Fruit fly (Drosophila melanogaster) whole organism, embryonic: ENCODE data around the gene CG46387.

Source experiments
- Aef1 ChIP-seq: fragments of 200-800 bp; sonication (Bioruptor generic); IDR thresholded peaks from 3 replicates; pipeline ENCODE4 v1.3.6; 2022; ENCODE audit warnings: missing biosample characterization, missing genetic modification characterization
- Bdp1 ChIP-seq: fragments of 200-800 bp; sonication (Bioruptor generic); optimal IDR thresholded peaks from 3 replicates; lab custom pipeline; 2016; ENCODE audit warnings: missing biosample characterization, missing genetic modification characterization
- BtbVII ChIP-seq: fragments of 200-800 bp; sonication (Bioruptor generic); optimal IDR thresholded peaks from 3 replicates; lab custom pipeline; 2017; ENCODE audit warnings: missing biosample characterization, mild to moderate bottlenecking, missing genetic modification characterization
- CG10267 ChIP-seq: fragments of 200-800 bp; sonication (Bioruptor generic); optimal IDR thresholded peaks from 2 replicates; lab custom pipeline; 2018; ENCODE audit warnings: missing biosample characterization, mild to moderate bottlenecking, missing genetic modification characterization, moderate library complexity
- CG10366 ChIP-seq: fragments of 200-800 bp; sonication (Bioruptor generic); IDR thresholded peaks from 2 replicates; pipeline ENCODE4 v1.3.6; 2022; ENCODE audit warnings: missing biosample characterization, missing genetic modification characterization
- CG11560 ChIP-seq: fragments of 200-800 bp; sonication (Bioruptor generic); IDR thresholded peaks from 3 replicates; pipeline ENCODE4 v1.3.6; 2022; ENCODE audit warnings: missing biosample characterization, missing genetic modification characterization
- CG11695 ChIP-seq: fragments of 200-800 bp; sonication (Bioruptor generic); IDR thresholded peaks from 3 replicates; pipeline ENCODE4 v1.3.6; 2022; ENCODE audit warnings: missing biosample characterization, missing genetic modification characterization
- CG11696 ChIP-seq: fragments of 200-800 bp; sonication (Bioruptor generic); IDR thresholded peaks from 2 replicates; pipeline ENCODE4 v1.3.6; 2022; ENCODE audit warnings: missing biosample characterization, missing genetic modification characterization
- CG12071 ChIP-seq: fragments of 200-800 bp; sonication (Bioruptor generic); optimal IDR thresholded peaks from 3 replicates; lab custom pipeline; 2018; ENCODE audit warnings: missing biosample characterization, mild to moderate bottlenecking, missing genetic modification characterization
- CG12236 ChIP-seq: fragments of 200-800 bp; sonication (Bioruptor generic); optimal IDR thresholded peaks from 2 replicates; lab custom pipeline; 2016; ENCODE audit warnings: missing biosample characterization, missing genetic modification characterization
- CG13775 ChIP-seq: fragments of 200-800 bp; sonication (Bioruptor generic); optimal IDR thresholded peaks from 3 replicates; lab custom pipeline; 2017; ENCODE audit warnings: missing biosample characterization, mild to moderate bottlenecking, missing genetic modification characterization
- CG15696 ChIP-seq: fragments of 200-800 bp; sonication (Bioruptor generic); optimal IDR thresholded peaks from 2 replicates; lab custom pipeline; 2019; ENCODE audit warnings: missing biosample characterization, mild to moderate bottlenecking, missing genetic modification characterization, moderate library complexity
- CG1792 ChIP-seq: fragments of 200-800 bp; sonication (Bioruptor generic); optimal IDR thresholded peaks from 2 replicates; lab custom pipeline; 2016; ENCODE audit warnings: missing biosample characterization, missing genetic modification characterization
- CG2116 ChIP-seq: fragments of 200-800 bp; sonication (Bioruptor generic); optimal IDR thresholded peaks from 3 replicates; lab custom pipeline; 2018; ENCODE audit warnings: missing biosample characterization, mild to moderate bottlenecking, missing genetic modification characterization
- CG31224 ChIP-seq: fragments of 200-800 bp; sonication (Bioruptor generic); IDR thresholded peaks from 2 replicates; pipeline ENCODE4 v1.3.6; 2022; ENCODE audit warnings: missing biosample characterization, missing genetic modification characterization
- CG31441 ChIP-seq: fragments of 200-800 bp; sonication (Bioruptor generic); IDR thresholded peaks from 2 replicates; pipeline ENCODE4 v1.3.6; 2022; ENCODE audit warnings: missing biosample characterization, missing genetic modification characterization
- CG33557 ChIP-seq: fragments of 200-800 bp; sonication (Bioruptor generic); optimal IDR thresholded peaks from 2 replicates; lab custom pipeline; 2019; ENCODE audit warnings: missing biosample characterization, mild to moderate bottlenecking, missing genetic modification characterization, moderate library complexity
- CG34422 ChIP-seq: fragments of 200-800 bp; sonication (Bioruptor generic); IDR thresholded peaks from 3 replicates; pipeline ENCODE4 v1.3.6; 2022; ENCODE audit warnings: missing biosample characterization, missing genetic modification characterization
- CG3838 ChIP-seq: fragments of 200-800 bp; sonication (Bioruptor generic); optimal IDR thresholded peaks from 3 replicates; lab custom pipeline; 2016; ENCODE audit warnings: missing biosample characterization, missing genetic modification characterization
- CG4282 ChIP-seq: fragments of 200-800 bp; sonication (Bioruptor generic); optimal IDR thresholded peaks from 2 replicates; lab custom pipeline; 2016; ENCODE audit warnings: missing biosample characterization, missing genetic modification characterization
- CG4424 ChIP-seq: fragments of 200-800 bp; sonication (Bioruptor generic); optimal IDR thresholded peaks from 3 replicates; lab custom pipeline; 2016; ENCODE audit warnings: missing biosample characterization, missing genetic modification characterization
- CG4854 ChIP-seq: fragments of 200-800 bp; sonication (Bioruptor generic); optimal IDR thresholded peaks from 2 replicates; lab custom pipeline; 2016; ENCODE audit warnings: missing biosample characterization, missing genetic modification characterization, inconsistent platforms
- CG7372 ChIP-seq: fragments of 200-800 bp; sonication (Bioruptor generic); IDR thresholded peaks from 2 replicates; pipeline ENCODE4 v1.3.6; 2022; ENCODE audit warnings: missing biosample characterization, missing genetic modification characterization
- CG7963 ChIP-seq: fragments of 200-800 bp; sonication (Bioruptor generic); IDR thresholded peaks from 3 replicates; pipeline ENCODE4 v1.3.6; 2022; ENCODE audit warnings: missing biosample characterization, missing genetic modification characterization; ENCODE audit not compliant: partially characterized antibody
- CG7987 ChIP-seq: fragments of 200-800 bp; sonication (Bioruptor generic); optimal IDR thresholded peaks from 2 replicates; lab custom pipeline; 2018; ENCODE audit warnings: missing biosample characterization, mild to moderate bottlenecking, missing genetic modification characterization, moderate library complexity
- D19A ChIP-seq: fragments of 200-800 bp; optimal IDR thresholded peaks from 3 replicates; lab custom pipeline; 2019; ENCODE audit warnings: missing biosample characterization, mild to moderate bottlenecking, missing genetic modification characterization, moderate library complexity
- Dip2 ChIP-seq: fragments of 200-800 bp; sonication (Bioruptor generic); IDR thresholded peaks from 2 replicates; pipeline ENCODE4 v1.3.6; 2022; ENCODE audit warnings: missing biosample characterization, missing genetic modification characterization
- Ets65A ChIP-seq: fragments of 200-800 bp; sonication (Bioruptor generic); peaks from one replicate; lab custom pipeline; 2016; ENCODE audit warnings: missing biosample characterization, missing genetic modification characterization
- Gug ChIP-seq: fragments of 200-800 bp; sonication (Bioruptor generic); IDR thresholded peaks from 4 replicates; pipeline ENCODE4 v1.3.6; 2022; ENCODE audit warnings: missing biosample characterization, missing genetic modification characterization
- HmgZ ChIP-seq: fragments of 200-800 bp; sonication (Bioruptor generic); optimal IDR thresholded peaks from 2 replicates; lab custom pipeline; 2018; ENCODE audit warnings: missing biosample characterization, mild to moderate bottlenecking, missing genetic modification characterization
- Hmx ChIP-seq: fragments of 200-800 bp; sonication (Bioruptor generic); optimal IDR thresholded peaks from 2 replicates; lab custom pipeline; 2016; ENCODE audit warnings: missing biosample characterization, missing genetic modification characterization
- Oaz ChIP-seq: fragments of 200-800 bp; sonication (Bioruptor generic); IDR thresholded peaks from 2 replicates; pipeline ENCODE4 v1.3.6; 2022; ENCODE audit warnings: missing biosample characterization, missing genetic modification characterization
- Six4 ChIP-seq: fragments of 200-800 bp; sonication (Bioruptor generic); optimal IDR thresholded peaks from 2 replicates; lab custom pipeline; 2016; ENCODE audit warnings: missing biosample characterization, missing genetic modification characterization
- Sry-β ChIP-seq: fragments of 200-800 bp; sonication (Bioruptor generic); optimal IDR thresholded peaks from 2 replicates; lab custom pipeline; 2018; ENCODE audit warnings: missing biosample characterization, mild to moderate bottlenecking, missing genetic modification characterization, moderate library complexity
- abd-A ChIP-seq: fragments of 200-800 bp; sonication (Bioruptor generic); optimal IDR thresholded peaks from 3 replicates; lab custom pipeline; 2019; ENCODE audit warnings: missing biosample characterization, mild to moderate bottlenecking, missing genetic modification characterization, moderate library complexity
- al ChIP-seq: fragments of 200-800 bp; sonication (Bioruptor generic); IDR thresholded peaks from 2 replicates; pipeline ENCODE4 v1.3.6; 2022; ENCODE audit warnings: missing biosample characterization, missing genetic modification characterization
- aop ChIP-seq: fragments of 200-800 bp; sonication (Bioruptor generic); IDR thresholded peaks from 2 replicates; pipeline ENCODE4 v1.3.6; 2022; ENCODE audit warnings: missing biosample characterization, missing genetic modification characterization
- chn ChIP-seq: fragments of 200-800 bp; sonication (Bioruptor generic); optimal IDR thresholded peaks from 2 replicates; lab custom pipeline; 2016; ENCODE audit warnings: missing biosample characterization, missing genetic modification characterization
- croc ChIP-seq: fragments of 200-800 bp; sonication (Bioruptor generic); conservative IDR thresholded peaks from 3 replicates; pipeline ENCODE4 v1.3.6; 2022; ENCODE audit warnings: missing biosample characterization, missing genetic modification characterization
- gce ChIP-seq: fragments of 200-800 bp; sonication (Bioruptor generic); IDR thresholded peaks from 3 replicates; pipeline ENCODE4 v1.3.6; 2022; ENCODE audit warnings: missing biosample characterization, missing genetic modification characterization
- gcm ChIP-seq: fragments of 200-800 bp; sonication (Bioruptor generic); optimal IDR thresholded peaks from 2 replicates; lab custom pipeline; 2019; ENCODE audit warnings: missing biosample characterization, mild to moderate bottlenecking, missing genetic modification characterization, moderate library complexity
- gsb-n ChIP-seq: fragments of 200-800 bp; sonication (Bioruptor generic); optimal IDR thresholded peaks from 3 replicates; lab custom pipeline; 2018; ENCODE audit warnings: missing biosample characterization, mild to moderate bottlenecking, missing genetic modification characterization
- hth ChIP-seq: fragments of >200 bp; optimal IDR thresholded peaks from 2 replicates; lab custom pipeline; 2017; ENCODE audit warnings: inconsistent platforms
- pb ChIP-seq: fragments of 200-800 bp; sonication (Bioruptor generic); optimal IDR thresholded peaks from 3 replicates; lab custom pipeline; 2016; ENCODE audit warnings: missing biosample characterization, missing genetic modification characterization
- phol ChIP-seq: fragments of 200-800 bp; sonication (Bioruptor generic); optimal IDR thresholded peaks from 3 replicates; lab custom pipeline; 2018; ENCODE audit warnings: missing biosample characterization, mild to moderate bottlenecking, missing genetic modification characterization, moderate library complexity
- ranshi ChIP-seq: fragments of 200-800 bp; sonication (Bioruptor generic); IDR thresholded peaks from 2 replicates; pipeline ENCODE4 v1.3.6; 2022; ENCODE audit warnings: missing biosample characterization, missing genetic modification characterization
- slou ChIP-seq: fragments of 200-800 bp; sonication (Bioruptor generic); optimal IDR thresholded peaks from 3 replicates; lab custom pipeline; 2016; ENCODE audit warnings: missing biosample characterization, missing genetic modification characterization
- sug ChIP-seq: fragments of 200-800 bp; optimal IDR thresholded peaks from 2 replicates; lab custom pipeline; 2019; ENCODE audit warnings: missing biosample characterization, mild to moderate bottlenecking, missing genetic modification characterization, moderate library complexity
- tin ChIP-seq: fragments of 200-800 bp; sonication (Bioruptor generic); optimal IDR thresholded peaks from 3 replicates; lab custom pipeline; 2016; ENCODE audit warnings: missing biosample characterization, missing genetic modification characterization
- tio ChIP-seq: fragments of 200-800 bp; sonication (Bioruptor generic); optimal IDR thresholded peaks from 2 replicates; lab custom pipeline; 2017; ENCODE audit warnings: missing biosample characterization, missing genetic modification characterization, inconsistent platforms
- wek ChIP-seq: fragments of 200-800 bp; sonication (Bioruptor generic); optimal IDR thresholded peaks from 3 replicates; lab custom pipeline; 2018; ENCODE audit warnings: missing biosample characterization, mild to moderate bottlenecking, missing genetic modification characterization, moderate library complexity

Gene CG46387

dm6 chr3L:9856430-9857218, 41.8 kb upstream of the CG46387 start (continued):
- TF ChIP-seq CG3838 (GFP tag; lab: Kevin White, UChicago) (no peak), CG4424 (GFP tag; lab: Kevin White, UChicago) (peak; percentile 73), BtbVII (peak; percentile 33), CG13775 (GFP tag; lab: Kevin White, UChicago) (peak; percentile 74), Ets65A (GFP tag; lab: Kevin White, UChicago) (no peak), croc (peak; percentile 85), ranshi (peak; percentile 81), CG15696 (tag; lab: Kevin White, UChicago) (peak; percentile 92), Aef1 (peak; percentile 60), CG10366 (peak; percentile 67), abd-A (tag; lab: Kevin White, UChicago) (peak; percentile 90), CG12071 (GFP tag; lab: Kevin White, UChicago) (no peak), tin (GFP tag; lab: Kevin White, UChicago) (peak; percentile 72), pb (GFP tag; lab: Kevin White, UChicago) (no peak), HmgZ (tag; lab: Kevin White, UChicago) (no peak), gce (GFP tag; lab: Robert Waterston, UW) (peak; percentile 86), Hmx (no peak), CG11560 (tag; lab: Robert Waterston, UW) (no peak), tio (GFP tag; lab: Kevin White, UChicago) (no peak), CG7372 (GFP tag; lab: Robert Waterston, UW) (peak; percentile 62), CG4854 (GFP tag; lab: Kevin White, UChicago) (no peak), gcm (GFP tag; lab: Kevin White, UChicago) (peak; percentile 87), D19A (tag; lab: Kevin White, UChicago) (peak; percentile 91), hth (lab: Kevin White, UChicago) (no peak), CG1792 (GFP tag; lab: Kevin White, UChicago) (no peak), CG34422 (GFP tag; lab: Robert Waterston, UW) (peak; percentile 82), slou (GFP tag; lab: Kevin White, UChicago) (peak; percentile 24), Six4 (GFP tag; lab: Kevin White, UChicago) (peak; percentile 74), wek (GFP tag; lab: Kevin White, UChicago) (no peak), CG10267 (tag; lab: Kevin White, UChicago) (peak; percentile 84), Sry-β (GFP tag; lab: Kevin White, UChicago) (peak; percentile 22), phol (tag; lab: Kevin White, UChicago) (peak; percentile 92), aop (GFP tag; lab: Robert Waterston, UW) (no peak), sug (no peak), Bdp1 (GFP tag; lab: Kevin White, UChicago) (no peak), chn (GFP tag; lab: Kevin White, UChicago) (peak; percentile 28), CG31441 (GFP tag; lab: Robert Waterston, UW) (peak; percentile 84), al (GFP tag; lab: Robert Waterston, UW) (peak; percentile 19; the same call in 1 of the 2 replicates), CG33557 (peak; percentile 88), CG11696 (GFP tag; lab: Robert Waterston, UW) (peak; percentile 54), CG2116 (GFP tag; lab: Kevin White, UChicago) (no peak), gsb-n (tag; lab: Kevin White, UChicago) (peak; percentile 94), CG7963 (GFP tag; lab: Robert Waterston, UW) (no peak), Oaz (GFP tag; lab: Robert Waterston, UW) (no peak), Gug (peak; percentile 23; the same call in 1 of the 4 replicates), CG31224 (GFP tag; lab: Robert Waterston, UW) (peak; percentile 61), Dip2 (GFP tag; lab: Robert Waterston, UW) (no peak), CG4282 (no peak), CG7987 (GFP tag; lab: Kevin White, UChicago) (no peak), CG11695 (GFP tag; lab: Robert Waterston, UW) (peak; percentile 87), CG12236 (GFP tag; lab: Kevin White, UChicago) (no peak)
